Worm (Caenorhabditis elegans): ENCODE measurements around the gene Y50E8A.11.
A peak's percentile ranks its signal among the peaks of the same experiment; 100 is the strongest.

Y50E8A.11 gene

DNA sequence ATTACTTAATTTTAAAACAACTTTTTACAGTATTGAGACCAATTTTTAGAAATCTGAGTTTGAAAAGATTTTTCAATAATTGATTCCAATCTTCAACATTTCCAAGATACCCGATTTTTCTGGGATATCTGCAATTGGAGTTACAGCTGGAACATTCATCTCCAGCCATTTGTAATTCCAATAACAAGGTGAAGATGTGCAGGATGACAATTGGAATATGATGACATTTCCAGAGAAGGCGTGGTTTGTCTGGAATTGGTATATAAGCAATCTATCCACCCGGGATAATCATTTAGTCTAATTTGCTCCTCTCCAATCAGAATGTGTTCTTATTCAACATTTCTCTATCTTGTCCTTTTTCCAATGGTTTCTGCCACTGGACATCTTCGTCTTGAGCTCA lies at the start of gene Y50E8A.11:
Gene Y50E8A.11 (plus strand): TSS at position 301 of the 400 bp plus-strand sequence.
- TF ChIP-seq pha-4 (tag; optimal IDR thresholded peaks at IDR 0.05) (no peak), daf-12 (tag; optimal IDR thresholded peaks at IDR 0.05) (no peak), eor-1 (tag; optimal IDR thresholded peaks at IDR 0.05) (no peak), nhr-67 (tag; optimal IDR thresholded peaks at IDR 0.05) (no peak), egl-5 (tag; optimal IDR thresholded peaks at IDR 0.05) (no peak), ztf-11 (tag; optimal IDR thresholded peaks at IDR 0.05) (no peak), ceh-82 (tag; optimal IDR thresholded peaks at IDR 0.05) (no peak), nhr-43 (tag; optimal IDR thresholded peaks at IDR 0.05; ENCODE audit: poor library complexity, severe bottlenecking) (no peak)

ce11 chrV:14734187-14734765 lies 47.0 kb upstream of the Y50E8A.11 start, which contains the start of gene unc-61:
Gene unc-61, minus strand, starts transcription at chrV:14734237.
- TF ChIP-seq snpc-4 (tag; optimal IDR thresholded peaks at IDR 0.05) (no peak), ceh-16 (tag; optimal IDR thresholded peaks at IDR 0.05) (no peak), lsy-12 (tag; optimal IDR thresholded peaks at IDR 0.05) (no peak), R02D3.7 (tag; optimal IDR thresholded peaks at IDR 0.05) (peak; percentile 82), lin-39 (tag; optimal IDR thresholded peaks at IDR 0.05) (peak; percentile 1), nhr-237 (tag; optimal IDR thresholded peaks at IDR 0.05) (no peak), nhr-23 (tag; optimal IDR thresholded peaks at IDR 0.05) (no peak), sea-2 (GFP tag; optimal IDR thresholded peaks at IDR 0.05) (no peak), ceh-28 (tag; optimal IDR thresholded peaks at IDR 0.05) (no peak), nfya-1 (tag; optimal IDR thresholded peaks at IDR 0.05; ENCODE audit: insufficient read depth) (no peak), fos-1 (tag; optimal IDR thresholded peaks at IDR 0.05) (no peak), ama-1 (optimal IDR thresholded peaks at IDR 0.05) (no peak), lin-15B (tag; optimal IDR thresholded peaks at IDR 0.05) (peak; percentile 74), unc-39 (tag; optimal IDR thresholded peaks at IDR 0.05) (no peak), tbx-2 (tag; optimal IDR thresholded peaks at IDR 0.05) (no peak), pha-4 (tag; optimal IDR thresholded peaks at IDR 0.05) (peak; percentile 35)

DNA sequence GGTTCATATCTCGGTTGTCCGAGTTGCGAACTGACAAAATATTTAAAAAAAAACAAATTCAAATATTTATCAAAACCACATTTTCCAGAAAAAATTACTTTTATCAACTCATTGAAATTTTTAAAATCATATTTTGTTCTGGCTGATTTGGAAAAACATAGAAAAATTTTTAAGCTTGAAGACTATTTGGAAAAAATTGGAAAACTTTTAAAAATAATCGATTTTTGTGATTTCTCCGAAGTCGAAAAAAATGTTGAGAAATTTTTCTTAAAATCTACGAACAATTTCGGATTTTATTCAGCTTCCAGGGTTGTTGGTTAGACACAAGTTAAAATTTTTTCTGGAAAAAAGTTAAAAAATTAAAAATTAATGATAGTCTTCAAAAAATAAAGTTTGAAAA lies 44.4 kb upstream of the Y50E8A.11 start, which contains the start of gene Y50E8A.5:
Gene Y50E8A.5 (minus strand): TSS at position 101 of the 400 bp plus-strand sequence.
- TF ChIP-seq ama-1 (optimal IDR thresholded peaks at IDR 0.05) (no peak), sea-2 (GFP tag; optimal IDR thresholded peaks at IDR 0.05) (no peak), unc-62 (GFP tag; optimal IDR thresholded peaks at IDR 0.05) (no peak), hmg-11 (tag; optimal IDR thresholded peaks at IDR 0.05) (no peak), fos-1 (tag; optimal IDR thresholded peaks at IDR 0.05) (no peak)

DNA sequence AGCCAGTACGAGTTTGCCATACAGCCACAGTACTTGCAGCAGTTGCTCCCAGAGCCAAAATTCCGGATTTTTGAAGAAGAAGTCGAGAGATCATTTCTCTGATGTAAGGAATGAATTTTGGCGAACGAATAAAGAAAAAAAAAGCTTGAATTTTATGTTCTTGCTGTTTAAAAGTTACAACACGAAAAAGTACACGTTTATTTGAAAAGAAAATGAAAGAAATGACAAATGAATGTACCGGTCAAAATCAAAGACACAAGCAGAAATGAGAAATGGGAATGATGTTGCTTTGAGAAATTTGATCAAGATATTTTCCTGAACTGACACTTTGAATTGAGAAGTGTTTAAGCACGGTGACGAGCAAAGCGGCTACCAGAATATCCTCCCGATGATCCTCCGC lies 40.0 kb upstream of the Y50E8A.11 start, which contains the start of gene Y50E8A.6:
Gene Y50E8A.6 (minus strand): TSS at position 101 of the 400 bp plus-strand sequence.
- no peak for TF ChIP-seq ceh-16 (tag; optimal IDR thresholded peaks at IDR 0.05)
- TF ChIP-seq fkh-2 (tag; optimal IDR thresholded peaks at IDR 0.05), result no peak
- no peak for TF ChIP-seq daf-12 (tag; optimal IDR thresholded peaks at IDR 0.05)
- TF ChIP-seq elt-3 (tag; optimal IDR thresholded peaks at IDR 0.05), result no peak
- TF ChIP-seq pqm-1 (tag; optimal IDR thresholded peaks at IDR 0.05), result no peak
- no peak for TF ChIP-seq nhr-11 (tag; optimal IDR thresholded peaks at IDR 0.05)
- TF ChIP-seq zag-1 (tag; optimal IDR thresholded peaks at IDR 0.05), result no peak
- no peak for TF ChIP-seq snpc-4 (tag; optimal IDR thresholded peaks at IDR 0.05)
- no peak for TF ChIP-seq nhr-77 (tag; optimal IDR thresholded peaks at IDR 0.05)
- TF ChIP-seq unc-62 (GFP tag; optimal IDR thresholded peaks at IDR 0.05), result no peak
- no peak for TF ChIP-seq eor-1 (tag; optimal IDR thresholded peaks at IDR 0.05)
- no peak for TF ChIP-seq ceh-9 (tag; optimal IDR thresholded peaks at IDR 0.05)
- TF ChIP-seq nhr-25 (tag; optimal IDR thresholded peaks at IDR 0.05), result no peak
- TF ChIP-seq nhr-12 (tag; optimal IDR thresholded peaks at IDR 0.05), result no peak
- TF ChIP-seq fkh-10 (GFP tag; optimal IDR thresholded peaks at IDR 0.05), result no peak

ce11 chrV:14744824-14745223 lies 36.4 kb upstream of the Y50E8A.11 start:
- no peak for TF ChIP-seq ztf-4 (tag; optimal IDR thresholded peaks at IDR 0.05)
- TF ChIP-seq nhr-11 (tag; optimal IDR thresholded peaks at IDR 0.05), result no peak
- TF ChIP-seq elt-1 (tag; optimal IDR thresholded peaks at IDR 0.05), result no peak
- no peak for TF ChIP-seq nhr-12 (tag; optimal IDR thresholded peaks at IDR 0.05)
- TF ChIP-seq aly-2 (tag; optimal IDR thresholded peaks at IDR 0.05), result no peak
- no peak for TF ChIP-seq sea-2 (GFP tag; optimal IDR thresholded peaks at IDR 0.05)
- no peak for TF ChIP-seq lin-15B (tag; optimal IDR thresholded peaks at IDR 0.05)
- TF ChIP-seq nhr-28 (tag; optimal IDR thresholded peaks at IDR 0.05), result no peak
- TF ChIP-seq unc-39 (tag; optimal IDR thresholded peaks at IDR 0.05), result no peak
- TF ChIP-seq pha-4 (tag; optimal IDR thresholded peaks at IDR 0.05), result no peak
- no peak for TF ChIP-seq ceh-82 (tag; optimal IDR thresholded peaks at IDR 0.05)
- no peak for TF ChIP-seq ceh-28 (tag; optimal IDR thresholded peaks at IDR 0.05)
- no peak for TF ChIP-seq nhr-77 (tag; optimal IDR thresholded peaks at IDR 0.05)
- TF ChIP-seq elt-3 (tag; optimal IDR thresholded peaks at IDR 0.05), result no peak
- no peak for TF ChIP-seq pqm-1 (tag; optimal IDR thresholded peaks at IDR 0.05)
- no peak for TF ChIP-seq unc-62 (GFP tag; optimal IDR thresholded peaks at IDR 0.05)

Measured in whole organism, L3 larva.